Worm (Caenorhabditis elegans): ENCODE measurements around the gene ostf-4.

ostf-4 gene

DNA sequence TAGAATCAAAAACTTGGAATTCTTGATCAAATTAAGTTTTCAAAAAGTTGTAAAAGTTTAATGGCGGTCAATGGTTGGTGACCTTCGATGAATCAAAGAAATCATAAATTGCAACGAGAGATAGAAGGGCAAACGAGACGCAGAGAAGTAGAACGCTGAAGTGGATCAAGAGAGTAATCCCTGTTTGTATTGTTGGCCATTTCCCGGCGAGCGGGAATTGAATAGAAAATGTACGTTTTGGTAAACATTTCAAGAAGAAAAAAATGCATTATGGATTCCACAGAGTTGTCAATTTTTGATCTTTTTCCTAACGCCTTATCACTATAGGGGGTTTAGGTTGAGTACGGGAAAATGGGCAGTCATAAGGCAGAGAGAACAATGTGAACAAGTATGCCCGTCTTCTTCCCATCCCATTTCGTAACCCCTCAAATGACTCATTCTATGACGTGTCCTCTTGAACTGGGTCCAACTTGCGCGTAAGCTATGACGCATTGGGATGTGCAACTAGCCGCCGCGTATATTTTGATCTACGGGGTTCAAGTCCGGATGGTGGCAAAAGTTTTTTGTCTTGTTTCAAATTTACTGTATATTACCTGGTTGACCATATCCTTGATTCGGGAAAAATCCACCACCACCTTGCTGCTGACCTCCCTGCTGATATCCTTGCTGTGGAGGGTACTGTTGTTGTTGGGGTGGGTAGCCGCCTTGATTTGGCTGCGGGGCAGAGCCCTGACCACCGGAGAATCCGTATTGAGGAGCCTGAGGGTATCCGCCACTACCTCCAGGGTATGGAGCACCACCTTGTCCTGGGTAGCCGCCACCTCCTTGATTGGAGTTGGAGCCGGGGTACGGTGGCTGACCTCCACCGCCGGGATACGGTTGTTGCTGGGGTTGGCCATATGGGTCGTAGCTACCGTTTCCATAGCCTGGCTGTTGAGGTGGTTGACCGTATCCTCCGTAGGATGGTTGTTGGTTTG, 10.5 kb upstream of the ostf-4 start:
- TF ChIP-seq sox-2 (GFP tag; IDR thresholded peaks at IDR 0.05) (0 out of 2 replicates have a peak, but pooled peaks have one; percentile 13), ceh-9 (tag; optimal IDR thresholded peaks at IDR 0.05) (no peak), nfya-1 (tag; optimal IDR thresholded peaks at IDR 0.05) (peak; percentile 2)

ce11 chrIII:10326327-10326726, 8.0 kb upstream of the ostf-4 start:
- TF ChIP-seq nhr-232 (tag; optimal IDR thresholded peaks at IDR 0.05) (no peak), C38D4.7 (GFP tag; optimal IDR thresholded peaks at IDR 0.05) (no peak), K02D7.2 (tag; optimal IDR thresholded peaks at IDR 0.05) (no peak), pha-4 (tag; optimal IDR thresholded peaks at IDR 0.05) (no peak), rnt-1 (tag; optimal IDR thresholded peaks at IDR 0.05) (no peak), che-1 (tag; optimal IDR thresholded peaks at IDR 0.05) (no peak), ref-2 (tag; optimal IDR thresholded peaks at IDR 0.05) (no peak), unc-86 (tag; optimal IDR thresholded peaks at IDR 0.05) (no peak), syd-9 (tag; optimal IDR thresholded peaks at IDR 0.05) (no peak), ceh-9 (tag; optimal IDR thresholded peaks at IDR 0.05) (no peak), sox-2 (GFP tag; IDR thresholded peaks at IDR 0.05) (no peak), ceh-6 (GFP tag; optimal IDR thresholded peaks at IDR 0.05) (no peak), ama-1 (optimal IDR thresholded peaks at IDR 0.05) (no peak)

ce11 chrIII:10320788-10321187, 2.4 kb upstream of the ostf-4 start, which contains the start of gene sas-7:
Gene sas-7 (plus strand): TSS chrIII:10321019.
- TF ChIP-seq odd-2 (tag; optimal IDR thresholded peaks at IDR 0.05) (no peak), nfya-1 (tag; optimal IDR thresholded peaks at IDR 0.05) (no peak), unc-55 (GFP tag; optimal IDR thresholded peaks at IDR 0.05) (no peak), C38D4.7 (GFP tag; optimal IDR thresholded peaks at IDR 0.05) (no peak), nhr-11 (tag; optimal IDR thresholded peaks at IDR 0.05) (no peak), hlh-30 (tag; optimal IDR thresholded peaks at IDR 0.05; ENCODE audit: insufficient read depth) (no peak), fkh-10 (GFP tag; optimal IDR thresholded peaks at IDR 0.05) (no peak), ceh-2 (tag; optimal IDR thresholded peaks at IDR 0.05) (no peak), madf-2 (tag; optimal IDR thresholded peaks at IDR 0.05) (no peak), pha-4 (tag; optimal IDR thresholded peaks at IDR 0.05) (no peak), ceh-31 (tag; optimal IDR thresholded peaks at IDR 0.05) (no peak), ets-4 (tag; optimal IDR thresholded peaks at IDR 0.05) (no peak), lim-6 (tag; optimal IDR thresholded peaks at IDR 0.05) (no peak), fkh-6 (tag; optimal IDR thresholded peaks at IDR 0.05) (no peak), ama-1 (optimal IDR thresholded peaks at IDR 0.05) (no peak), npax-4 (tag; optimal IDR thresholded peaks at IDR 0.05) (no peak), pqm-1 (tag; optimal IDR thresholded peaks at IDR 0.05) (no peak), dmd-4 (tag; optimal IDR thresholded peaks at IDR 0.05; ENCODE audit: borderline replicate concordance) (no peak), hlh-8 (tag; optimal IDR thresholded peaks at IDR 0.05) (no peak), ceh-24 (tag; optimal IDR thresholded peaks at IDR 0.05) (no peak)

- TF ChIP-seq nfya-1 (tag; optimal IDR thresholded peaks at IDR 0.05) = peak; percentile 75
- peak; percentile 30 for TF ChIP-seq ref-2 (tag; optimal IDR thresholded peaks at IDR 0.05)
- TF ChIP-seq ceh-48 (tag; optimal IDR thresholded peaks at IDR 0.05) = peak; percentile 99
- TF ChIP-seq lim-6 (tag; optimal IDR thresholded peaks at IDR 0.05) = no peak
- peak; percentile 51 for TF ChIP-seq unc-42 (tag; optimal IDR thresholded peaks at IDR 0.05)
- TF ChIP-seq unc-55 (GFP tag; optimal IDR thresholded peaks at IDR 0.05) = peak; percentile 10
- TF ChIP-seq ama-1 (optimal IDR thresholded peaks at IDR 0.05) = no peak
- peak; percentile 35 for TF ChIP-seq ceh-31 (tag; optimal IDR thresholded peaks at IDR 0.05)
- peak; percentile 30 for TF ChIP-seq ceh-34 (tag; optimal IDR thresholded peaks at IDR 0.05)
- peak; percentile 2 for TF ChIP-seq dve-1 (tag; optimal IDR thresholded peaks at IDR 0.05)
- no peak for TF ChIP-seq hlh-13 (GFP tag; optimal IDR thresholded peaks at IDR 0.05)
- peak; percentile 6 for TF ChIP-seq ceh-18 (tag; optimal IDR thresholded peaks at IDR 0.05)
Observed at ce11 chrIII:10318755-10319154, 396 bp upstream of the ostf-4 start, which contains the start of gene unc-69. Gene unc-69 (plus strand): TSS chrIII:10318939.

All from whole organism, late embryonic.